Fruit fly (Drosophila melanogaster): ENCODE data around the gene Rrp40.

Gene Rrp40

dm6 chr2L:1727826-1728619 is 509 bp upstream of the Rrp40 start:
- peak; percentile 91 for TF ChIP-seq bowl (GFP tag; IDR thresholded peaks at IDR 0.05)
- TF ChIP-seq Dp (GFP tag; optimal IDR thresholded peaks at IDR 0.05): peak; percentile 11
- TF ChIP-seq hth (optimal IDR thresholded peaks at IDR 0.05): no peak
- peak; percentile 79 for TF ChIP-seq Bdp1 (GFP tag; optimal IDR thresholded peaks at IDR 0.05)
- TF ChIP-seq Dbx (GFP tag; IDR thresholded peaks at IDR 0.05): peak; percentile 99
- peak; percentile 92 for TF ChIP-seq BEAF-32 (GFP tag; optimal IDR thresholded peaks at IDR 0.05)
- TF ChIP-seq CG3847 (GFP tag; IDR thresholded peaks at IDR 0.05): peak; percentile 99
- TF ChIP-seq CG18619 (GFP tag; optimal IDR thresholded peaks at IDR 0.05): peak; percentile 99
- TF ChIP-seq CG10979 (tag; optimal IDR thresholded peaks at IDR 0.05): peak; percentile 95
- TF ChIP-seq CG15601 (tag; optimal IDR thresholded peaks at IDR 0.05): peak; percentile 98
- TF ChIP-seq Max (GFP tag; optimal IDR thresholded peaks at IDR 0.05): peak; percentile 95
- peak; percentile 98 for TF ChIP-seq fd3F (GFP tag; optimal IDR thresholded peaks at IDR 0.05)
- TF ChIP-seq mld (GFP tag; IDR thresholded peaks at IDR 0.05; ENCODE audit: partially characterized antibody): peak; percentile 87; the same call in 2 of the 3 replicates
- peak; percentile 95 for TF ChIP-seq Taf1 (GFP tag; IDR thresholded peaks at IDR 0.05)
- peak; percentile 89 for TF ChIP-seq HLH4C (GFP tag; IDR thresholded peaks at IDR 0.05; ENCODE audit: partially characterized antibody)
- TF ChIP-seq CG12659 (GFP tag; optimal IDR thresholded peaks at IDR 0.05): peak; percentile 99
- TF ChIP-seq lola (GFP tag; optimal IDR thresholded peaks at IDR 0.05): peak in 1 of 3 experiments; percentile 98
- TF ChIP-seq Bgb (GFP tag; IDR thresholded peaks at IDR 0.05; ENCODE audit: partially characterized antibody): peak; percentile 79
- peak; percentile 79 for TF ChIP-seq Sry-δ (GFP tag; optimal IDR thresholded peaks at IDR 0.05)
- peak; percentile 91 for TF ChIP-seq CG14860 (GFP tag; IDR thresholded peaks at IDR 0.05; ENCODE audit: partially characterized antibody)
- TF ChIP-seq klu (GFP tag; IDR thresholded peaks at IDR 0.05): peak; percentile 97
- TF ChIP-seq pros (GFP tag; optimal IDR thresholded peaks at IDR 0.05): peak; percentile 91
- peak; percentile 96 for TF ChIP-seq HHEX (GFP tag; optimal IDR thresholded peaks at IDR 0.05)
- peak; percentile 87 for TF ChIP-seq D19B (GFP tag; optimal IDR thresholded peaks at IDR 0.05)
- peak; percentile 94 for TF ChIP-seq CG4820 (GFP tag; optimal IDR thresholded peaks at IDR 0.05)
- TF ChIP-seq HLH54F (GFP tag; optimal IDR thresholded peaks at IDR 0.05): peak; percentile 88
- TF ChIP-seq zen (tag; optimal IDR thresholded peaks at IDR 0.05): peak; percentile 78
- no peak for TF ChIP-seq usp (GFP tag; optimal IDR thresholded peaks at IDR 0.05)
- peak; percentile 96 for TF ChIP-seq CG6272 (GFP tag; IDR thresholded peaks at IDR 0.05)
- TF ChIP-seq cg (GFP tag; optimal IDR thresholded peaks at IDR 0.05): peak; percentile 78
- TF ChIP-seq CG9932 (GFP tag; IDR thresholded peaks at IDR 0.05): peak; percentile 99
- TF ChIP-seq ato (GFP tag; IDR thresholded peaks at IDR 0.05; ENCODE audit: partially characterized antibody): peak; percentile 56; the same call in 1 of the 2 replicates
- peak; percentile 82 for TF ChIP-seq CG12769 (tag; optimal IDR thresholded peaks at IDR 0.05)
- TF ChIP-seq Lpt (GFP tag; optimal IDR thresholded peaks at IDR 0.05): no peak
- TF ChIP-seq Mad (GFP tag; optimal IDR thresholded peaks at IDR 0.05): peak; percentile 94
- TF ChIP-seq disco-r (GFP tag; optimal IDR thresholded peaks at IDR 0.05): peak; percentile 36
- TF ChIP-seq CG5953 (GFP tag; IDR thresholded peaks at IDR 0.05): peak; percentile 90
- peak; percentile 99 for TF ChIP-seq CG10147 (GFP tag; optimal IDR thresholded peaks at IDR 0.05)
- peak; percentile 98 for TF ChIP-seq grau (tag; optimal IDR thresholded peaks at IDR 0.05)
- peak; percentile 98 for TF ChIP-seq CG10209 (GFP tag; optimal IDR thresholded peaks at IDR 0.05)
- TF ChIP-seq CG15514 (GFP tag; optimal IDR thresholded peaks at IDR 0.05): peak; percentile 92
- TF ChIP-seq insv (GFP tag; optimal IDR thresholded peaks at IDR 0.05): peak in 1 of 2 experiments; percentile 88
- peak; percentile 86 for TF ChIP-seq CG5180 (GFP tag; optimal IDR thresholded peaks at IDR 0.05)
- TF ChIP-seq psq (GFP tag; optimal IDR thresholded peaks at IDR 0.05): peak; percentile 90
- TF ChIP-seq gsb-n (tag; optimal IDR thresholded peaks at IDR 0.05): peak; percentile 97
- TF ChIP-seq CG18011 (GFP tag; optimal IDR thresholded peaks at IDR 0.05): peak; percentile 91
- TF ChIP-seq CG8924 (tag; optimal IDR thresholded peaks at IDR 0.05): peak; percentile 99

All from whole organism, embryonic.